Worm (Caenorhabditis elegans) whole organism, L3 larva: Measurements from ENCODE around the gene T23B12.6.

Experiments
- R02D3.7 ChIP-seq: fragments of 150-350 bp; optimal IDR thresholded peaks from 2 replicates; lab custom pipeline; 2014; ENCODE audit warnings: missing biosample characterization, missing genetic modification characterization
- aly-2 ChIP-seq: fragments of 150-350 bp; optimal IDR thresholded peaks from 2 replicates; lab custom pipeline; 2014; ENCODE audit warnings: missing biosample characterization, missing genetic modification characterization
- ama-1 ChIP-seq: fragments of 150-350 bp; optimal IDR thresholded peaks from 2 replicates; lab custom pipeline; 2018
- ceh-16 ChIP-seq: sonication (generic microtip); optimal IDR thresholded peaks from 2 replicates; lab custom pipeline; 2017; ENCODE audit warnings: missing biosample characterization, missing genetic modification characterization
- ceh-28 ChIP-seq: fragments of 150-350 bp; optimal IDR thresholded peaks from 2 replicates; lab custom pipeline; 2014; ENCODE audit warnings: missing biosample characterization, missing genetic modification reagents, missing genetic modification characterization
- ceh-82 ChIP-seq: fragments of 150-350 bp; optimal IDR thresholded peaks from 2 replicates; lab custom pipeline; 2014; ENCODE audit warnings: missing biosample characterization, missing genetic modification characterization
- daf-12 ChIP-seq: fragments of 150-350 bp; optimal IDR thresholded peaks from 2 replicates; lab custom pipeline; 2014; ENCODE audit warnings: missing biosample characterization, missing genetic modification reagents, missing genetic modification characterization
- egl-27 ChIP-seq: sonication (generic microtip); optimal IDR thresholded peaks from 4 replicates; lab custom pipeline; 2017; ENCODE audit warnings: missing biosample characterization, missing genetic modification reagents, missing genetic modification characterization
- egl-5 ChIP-seq: fragments of 150-350 bp; optimal IDR thresholded peaks from 2 replicates; lab custom pipeline; 2017; ENCODE audit warnings: missing biosample characterization, missing genetic modification reagents, missing genetic modification characterization, inconsistent platforms
- elt-2 ChIP-seq: sonication (generic microtip); optimal IDR thresholded peaks from 2 replicates; lab custom pipeline; 2016; ENCODE audit warnings: missing genetic modification reagents, mild to moderate bottlenecking, missing genetic modification characterization, missing compliant biosample characterization
- elt-3 ChIP-seq, 3 experiments: fragments of 150-350 bp in 1 of 3; sonication (generic microtip) in 2 of 3; optimal IDR thresholded peaks; 2 replicates in 2 of 3; 4 replicates in 1 of 3; lab custom pipeline; 2014 to 2017; ENCODE audit warnings: missing biosample characterization in 3 of 3, missing genetic modification characterization in 3 of 3
- eor-1 ChIP-seq, 2 experiments: fragments of 150-350 bp; optimal IDR thresholded peaks; 2 replicates each; lab custom pipeline; 2014 to 2018; ENCODE audit warnings: missing biosample characterization in 2 of 2, missing genetic modification characterization in 2 of 2
- fkh-10 ChIP-seq: sonication (generic microtip); optimal IDR thresholded peaks from 2 replicates; lab custom pipeline; 2017; ENCODE audit warnings: missing biosample characterization, missing genetic modification reagents, missing genetic modification characterization
- fkh-2 ChIP-seq: fragments of 150-350 bp; optimal IDR thresholded peaks from 2 replicates; lab custom pipeline; 2014; ENCODE audit warnings: missing biosample characterization, missing genetic modification reagents, missing genetic modification characterization
- fos-1 ChIP-seq: fragments of 150-350 bp; optimal IDR thresholded peaks from 2 replicates; lab custom pipeline; 2014; ENCODE audit warnings: missing biosample characterization, missing genetic modification characterization
- jun-1 ChIP-seq: fragments of 150-350 bp; optimal IDR thresholded peaks from 2 replicates; lab custom pipeline; 2014; ENCODE audit warnings: missing biosample characterization, missing genetic modification reagents, missing genetic modification characterization
- lsy-12 ChIP-seq: sonication (generic microtip); optimal IDR thresholded peaks from 2 replicates; lab custom pipeline; 2016; ENCODE audit warnings: mild to moderate bottlenecking, missing genetic modification characterization, missing compliant biosample characterization
- mdl-1 ChIP-seq: fragments of 150-350 bp; optimal IDR thresholded peaks from 2 replicates; lab custom pipeline; 2014; ENCODE audit warnings: missing biosample characterization, missing genetic modification characterization
- mml-1 ChIP-seq: fragments of 150-350 bp; sonication (generic microtip); optimal IDR thresholded peaks from 3 replicates; lab custom pipeline; 2014; ENCODE audit warnings: missing biosample characterization, missing genetic modification characterization
- nfya-1 ChIP-seq: sonication (generic microtip); optimal IDR thresholded peaks from 2 replicates; lab custom pipeline; 2017; ENCODE audit warnings: missing genetic modification characterization, mild to moderate bottlenecking, missing compliant biosample characterization, antibody characterized with exemption, moderate library complexity; ENCODE audit not compliant: insufficient read depth
- nhr-11 ChIP-seq: fragments of 150-350 bp; optimal IDR thresholded peaks from 2 replicates; lab custom pipeline; 2014; ENCODE audit warnings: missing biosample characterization, missing genetic modification characterization
- nhr-12 ChIP-seq: fragments of 150-350 bp; optimal IDR thresholded peaks from 2 replicates; lab custom pipeline; 2014; ENCODE audit warnings: missing biosample characterization, missing genetic modification characterization
- nhr-23 ChIP-seq: fragments of 150-350 bp; optimal IDR thresholded peaks from 2 replicates; lab custom pipeline; 2014; ENCODE audit warnings: missing biosample characterization, missing genetic modification reagents, missing genetic modification characterization
- nhr-237 ChIP-seq: fragments of 150-350 bp; optimal IDR thresholded peaks from 2 replicates; lab custom pipeline; 2014; ENCODE audit warnings: missing biosample characterization, missing genetic modification characterization
- nhr-25 ChIP-seq: sonication (generic microtip); optimal IDR thresholded peaks from 2 replicates; lab custom pipeline; 2017; ENCODE audit warnings: missing biosample characterization, missing genetic modification characterization
- nhr-43 ChIP-seq: sonication (generic microtip); optimal IDR thresholded peaks from 2 replicates; lab custom pipeline; 2016; ENCODE audit warnings: mild to moderate bottlenecking, missing genetic modification characterization, missing compliant biosample characterization; ENCODE audit not compliant: poor library complexity, severe bottlenecking
- nhr-67 ChIP-seq: fragments of 150-350 bp; optimal IDR thresholded peaks from 2 replicates; lab custom pipeline; 2014; ENCODE audit warnings: missing biosample characterization, missing genetic modification characterization
- nhr-77 ChIP-seq: fragments of 150-350 bp; optimal IDR thresholded peaks from 2 replicates; lab custom pipeline; 2014; ENCODE audit warnings: missing biosample characterization, missing genetic modification characterization
- pqm-1 ChIP-seq: fragments of 150-350 bp; optimal IDR thresholded peaks from 2 replicates; lab custom pipeline; 2017; ENCODE audit warnings: missing biosample characterization, missing genetic modification characterization, inconsistent platforms
- sea-2 ChIP-seq: fragments of 150-350 bp; sonication (generic microtip); optimal IDR thresholded peaks from 4 replicates; lab custom pipeline; 2014; ENCODE audit warnings: missing biosample characterization, missing genetic modification reagents, missing genetic modification characterization
- skn-1 ChIP-seq: fragments of 150-350 bp; optimal IDR thresholded peaks from 2 replicates; lab custom pipeline; 2014; ENCODE audit warnings: missing biosample characterization, missing genetic modification characterization
- tbx-2 ChIP-seq: sonication (generic microtip); optimal IDR thresholded peaks from 2 replicates; lab custom pipeline; 2016; ENCODE audit warnings: mild to moderate bottlenecking, missing genetic modification characterization, missing compliant biosample characterization
- unc-39 ChIP-seq: sonication (generic microtip); optimal IDR thresholded peaks from 4 replicates; lab custom pipeline; 2017; ENCODE audit warnings: missing biosample characterization, missing genetic modification characterization
- unc-62 ChIP-seq: fragments of 150-350 bp; sonication (generic microtip); optimal IDR thresholded peaks from 4 replicates; lab custom pipeline; 2014; ENCODE audit warnings: missing biosample characterization, missing genetic modification reagents, missing genetic modification characterization
- zag-1 ChIP-seq: fragments of 150-350 bp; optimal IDR thresholded peaks from 2 replicates; lab custom pipeline; 2014; ENCODE audit warnings: missing biosample characterization, missing genetic modification characterization
- ztf-11 ChIP-seq: fragments of 150-350 bp; optimal IDR thresholded peaks from 2 replicates; lab custom pipeline; 2014; ENCODE audit warnings: missing biosample characterization, missing genetic modification characterization
- ztf-4 ChIP-seq: fragments of 150-350 bp; optimal IDR thresholded peaks from 2 replicates; lab custom pipeline; 2014; ENCODE audit warnings: missing biosample characterization, missing genetic modification characterization

The T23B12.6 gene

ce11 chrV:8481274-8481673 is 21.1 kb upstream of the T23B12.6 start:
- TF ChIP-seq sea-2 (GFP tag; lab: Kevin White, UChicago) (no peak), fos-1 (tag; lab: Kevin White, UChicago) (no peak)

ce11 chrV:8470906-8471305 is 10.7 kb upstream of the T23B12.6 start, which contains the start of gene gplb-1:
gplb-1 (minus strand) TSS chrV:8471242.
- TF ChIP-seq fos-1 (tag; lab: Kevin White, UChicago) (no peak), mdl-1 (tag; lab: Kevin White, UChicago) (no peak), fkh-2 (tag; lab: Kevin White, UChicago) (no peak), zag-1 (tag; lab: Kevin White, UChicago) (no peak), nhr-43 (tag; lab: Kevin White, UChicago) (no peak), nhr-77 (tag; lab: Kevin White, UChicago) (no peak), pqm-1 (tag; lab: Kevin White, UChicago) (no peak), lsy-12 (tag; lab: Kevin White, UChicago) (no peak)

ce11 chrV:8468740-8469139 is 8.5 kb upstream of the T23B12.6 start, which contains the start of gene phf-30:
phf-30 (plus strand) TSS chrV:8469040.
- TF ChIP-seq sea-2 (GFP tag; lab: Kevin White, UChicago) (no peak), ama-1 (lab: Kevin White, UChicago) (no peak), mdl-1 (tag; lab: Kevin White, UChicago) (no peak), fkh-2 (tag; lab: Kevin White, UChicago) (no peak), mml-1 (tag; lab: Kevin White, UChicago) (no peak), egl-5 (no peak)

- TF ChIP-seq skn-1 (tag; lab: Kevin White, UChicago): no peak
- no peak for TF ChIP-seq nhr-12 (tag; lab: Kevin White, UChicago)
- no peak for TF ChIP-seq jun-1 (tag; lab: Kevin White, UChicago)
- no peak for TF ChIP-seq nhr-43 (tag; lab: Kevin White, UChicago)
- TF ChIP-seq nhr-77 (tag; lab: Kevin White, UChicago): no peak
- no peak for TF ChIP-seq unc-62 (GFP tag; lab: Kevin White, UChicago)
- no peak for TF ChIP-seq R02D3.7 (tag; lab: Kevin White, UChicago)
- no peak for TF ChIP-seq nhr-237 (tag; lab: Kevin White, UChicago)
- TF ChIP-seq ztf-4 (tag; lab: Kevin White, UChicago): no peak
- no peak for TF ChIP-seq ceh-28 (tag; lab: Kevin White, UChicago)
Observed at ce11 chrV:8467031-8467430, 6.8 kb upstream of the T23B12.6 start, which contains the start of gene mrpl-4. mrpl-4 (plus strand) TSS chrV:8467265.

ce11 chrV:8465386-8465785 is 5.2 kb upstream of the T23B12.6 start, which contains the start of gene mrps-2:
mrps-2 (plus strand) TSS chrV:8465686.
- no peak for TF ChIP-seq daf-12 (tag; lab: Kevin White, UChicago)
- TF ChIP-seq ztf-11 (tag; lab: Kevin White, UChicago): no peak
- no peak for TF ChIP-seq tbx-2 (tag; lab: Kevin White, UChicago)
- no peak for TF ChIP-seq sea-2 (GFP tag; lab: Kevin White, UChicago)
- TF ChIP-seq lsy-12 (tag; lab: Kevin White, UChicago): no peak
- TF ChIP-seq skn-1 (tag; lab: Kevin White, UChicago): no peak
- no peak for TF ChIP-seq nhr-25 (tag; lab: Kevin White, UChicago)
- no peak for TF ChIP-seq elt-2 (tag; lab: Kevin White, UChicago)
- TF ChIP-seq fkh-2 (tag; lab: Kevin White, UChicago): no peak
- no peak for TF ChIP-seq ceh-28 (tag; lab: Kevin White, UChicago)
- no peak for TF ChIP-seq nhr-77 (tag; lab: Kevin White, UChicago)
- no peak for TF ChIP-seq nhr-67 (tag; lab: Kevin White, UChicago)
- no peak for TF ChIP-seq eor-1 (tag; optimal IDR thresholded peaks at IDR 0.05; lab: Kevin White, UChicago)
- TF ChIP-seq egl-5: no peak
- no peak for TF ChIP-seq fos-1 (tag; lab: Kevin White, UChicago)
- TF ChIP-seq nhr-11 (tag; lab: Kevin White, UChicago): no peak

- TF ChIP-seq nfya-1 (tag; lab: Kevin White, UChicago) (peak; percentile 82), elt-3 (tag; optimal IDR thresholded peaks at IDR 0.05; lab: Kevin White, UChicago) (no peak), fos-1 (tag; lab: Kevin White, UChicago) (no peak), aly-2 (tag; lab: Kevin White, UChicago) (no peak), mdl-1 (tag; lab: Kevin White, UChicago) (no peak), skn-1 (tag; lab: Kevin White, UChicago) (no peak), nhr-25 (tag; lab: Kevin White, UChicago) (peak; percentile 62), ama-1 (lab: Kevin White, UChicago) (no peak), nhr-43 (tag; lab: Kevin White, UChicago) (peak; percentile 3), ceh-28 (tag; lab: Kevin White, UChicago) (peak; percentile 15), jun-1 (tag; lab: Kevin White, UChicago) (no peak), daf-12 (tag; lab: Kevin White, UChicago) (no peak), egl-27 (no peak), fkh-2 (tag; lab: Kevin White, UChicago) (no peak), nhr-237 (tag; lab: Kevin White, UChicago) (no peak), ztf-4 (tag; lab: Kevin White, UChicago) (no peak), elt-2 (tag; lab: Kevin White, UChicago) (peak; percentile 12), fkh-10 (GFP tag; lab: Kevin White, UChicago) (peak; percentile 54), ceh-16 (tag; lab: Kevin White, UChicago) (no peak), ceh-82 (tag; lab: Kevin White, UChicago) (peak; percentile 45), pqm-1 (tag; lab: Kevin White, UChicago) (peak; percentile 53), nhr-77 (tag; lab: Kevin White, UChicago) (no peak), ztf-11 (tag; lab: Kevin White, UChicago) (no peak), nhr-23 (tag; lab: Kevin White, UChicago) (peak; percentile 95), unc-39 (tag; lab: Kevin White, UChicago) (no peak)
Observed at ce11 chrV:8462074-8462473, 1.9 kb upstream of the T23B12.6 start, which contains the start of the genes dnj-22 and natc-1. dnj-22 (minus strand) TSS chrV:8462120. natc-1 (plus strand) TSS chrV:8462359.
